Worm (Caenorhabditis elegans) whole organism, L1 larva: ENCODE results near the gene dpy-30.

Experiments
- aly-2 ChIP-seq: fragments of 150-350 bp; optimal IDR thresholded peaks from 2 replicates; lab custom pipeline; 2014; ENCODE audit warnings: missing biosample characterization, missing genetic modification characterization
- ama-1 ChIP-seq: fragments of 150-350 bp; optimal IDR thresholded peaks from 2 replicates; lab custom pipeline; 2014
- ceh-82 ChIP-seq, 3 experiments: fragments of 150-350 bp in 1 of 3; sonication (generic microtip) in 2 of 3; optimal IDR thresholded peaks; 2 replicates each; lab custom pipeline; 2014 to 2017; ENCODE audit warnings: missing biosample characterization in 3 of 3, missing genetic modification characterization in 3 of 3
- ces-1 ChIP-seq: fragments of 150-350 bp; optimal IDR thresholded peaks from 2 replicates; lab custom pipeline; 2014; ENCODE audit warnings: missing biosample characterization, missing genetic modification reagents, missing genetic modification characterization
- fkh-10 ChIP-seq: sonication (generic microtip); optimal IDR thresholded peaks from 2 replicates; lab custom pipeline; 2017; ENCODE audit warnings: missing biosample characterization, missing genetic modification reagents, missing genetic modification characterization
- fkh-4 ChIP-seq: sonication (generic microtip); optimal IDR thresholded peaks from 2 replicates; lab custom pipeline; 2016; ENCODE audit warnings: missing compliant biosample characterization, missing genetic modification characterization, borderline replicate concordance
- lsy-2 ChIP-seq, 2 experiments: fragments of 150-350 bp; optimal IDR thresholded peaks; 2 replicates each; lab custom pipeline; 2014; ENCODE audit warnings: missing biosample characterization in 2 of 2, missing genetic modification characterization in 2 of 2
- nhr-28 ChIP-seq: fragments of 150-350 bp; optimal IDR thresholded peaks from 2 replicates; lab custom pipeline; 2014; ENCODE audit warnings: missing biosample characterization, missing genetic modification characterization
- snpc-4 ChIP-seq: fragments of 150-350 bp; optimal IDR thresholded peaks from 2 replicates; lab custom pipeline; 2014; ENCODE audit warnings: missing biosample characterization, missing genetic modification characterization
- tlp-1 ChIP-seq: fragments of 150-350 bp; optimal IDR thresholded peaks from 2 replicates; lab custom pipeline; 2014; ENCODE audit warnings: missing biosample characterization, missing genetic modification characterization
- ztf-4 ChIP-seq: fragments of 150-350 bp; optimal IDR thresholded peaks from 2 replicates; lab custom pipeline; 2014; ENCODE audit warnings: missing biosample characterization, missing genetic modification characterization

DNA sequence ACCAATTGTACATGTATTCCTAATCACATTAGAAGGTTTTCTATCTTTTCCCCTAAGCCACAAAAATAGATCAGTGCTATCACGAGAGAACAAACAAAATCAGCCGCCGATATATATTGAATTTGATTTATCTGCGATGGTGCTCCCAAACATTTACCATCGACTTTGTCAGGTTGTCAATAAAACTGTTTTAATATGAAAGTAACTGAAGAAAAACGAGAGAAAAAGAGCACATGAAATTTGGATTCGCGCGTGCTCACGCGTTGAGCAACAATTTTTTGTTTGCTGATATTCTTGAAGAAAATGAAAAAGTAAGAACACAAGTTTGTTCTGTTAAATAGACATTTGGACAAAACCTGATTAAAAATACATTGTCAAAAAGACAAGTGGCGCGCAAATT is 2.5 kb upstream of the dpy-30 start:
- TF ChIP-seq fkh-10 (GFP tag; lab: Kevin White, UChicago), result no peak
- TF ChIP-seq aly-2 (tag; lab: Kevin White, UChicago), result no peak
- TF ChIP-seq ces-1, result no peak
- TF ChIP-seq lsy-2 (tag; optimal IDR thresholded peaks at IDR 0.05; lab: Kevin White, UChicago), result no peak
- TF ChIP-seq ama-1 (lab: Kevin White, UChicago), result no peak
- no peak for TF ChIP-seq ztf-4
- no peak for TF ChIP-seq ceh-82 (tag; optimal IDR thresholded peaks at IDR 0.05; lab: Kevin White, UChicago)
- TF ChIP-seq nhr-28 (tag; lab: Kevin White, UChicago), result no peak
- no peak for TF ChIP-seq tlp-1 (tag; lab: Kevin White, UChicago)
- TF ChIP-seq fkh-4 (tag; lab: Kevin White, UChicago), result no peak
- TF ChIP-seq snpc-4 (tag; lab: Kevin White, UChicago), result no peak
